Worm (Caenorhabditis elegans) whole organism, L1 larva: ENCODE data around the gene F13E6.1.

ENCODE experiments used
- Y116A8C.19 ChIP-seq: sonication (generic microtip); optimal IDR thresholded peaks from 2 replicates; lab custom pipeline; 2016; ENCODE audit warnings: missing compliant biosample characterization, missing genetic modification characterization, borderline replicate concordance
- aly-2 ChIP-seq: fragments of 150-350 bp; optimal IDR thresholded peaks from 2 replicates; lab custom pipeline; 2014; ENCODE audit warnings: missing biosample characterization, missing genetic modification characterization
- ama-1 ChIP-seq: fragments of 150-350 bp; optimal IDR thresholded peaks from 2 replicates; lab custom pipeline; 2014
- blmp-1 ChIP-seq: fragments of 150-350 bp; optimal IDR thresholded peaks from 2 replicates; lab custom pipeline; 2014; ENCODE audit warnings: missing biosample characterization, missing genetic modification characterization
- ceh-90 ChIP-seq: sonication (generic microtip); optimal IDR thresholded peaks from 2 replicates; lab custom pipeline; 2016; ENCODE audit warnings: missing genetic modification characterization, missing compliant biosample characterization
- dsc-1 ChIP-seq: sonication (generic microtip); optimal IDR thresholded peaks from 2 replicates; lab custom pipeline; 2016; ENCODE audit warnings: mild to moderate bottlenecking, missing genetic modification characterization, missing compliant biosample characterization
- efl-3 ChIP-seq: fragments of 200-800 bp; sonication (Bioruptor generic); optimal IDR thresholded peaks from 2 replicates; lab custom pipeline; 2018; ENCODE audit warnings: mild to moderate bottlenecking, missing genetic modification characterization, missing compliant biosample characterization
- elt-2 ChIP-seq: sonication (generic microtip); optimal IDR thresholded peaks from 2 replicates; lab custom pipeline; 2016; ENCODE audit warnings: missing genetic modification characterization, mild to moderate bottlenecking, inconsistent platforms, missing compliant biosample characterization, missing genetic modification reagents
- elt-3 ChIP-seq, 6 experiments: fragments of 150-350 bp in 1 of 6; sonication (generic microtip); optimal IDR thresholded peaks; 2 replicates each; lab custom pipeline; 2017 to 2018; ENCODE audit warnings: missing biosample characterization in 6 of 6, missing genetic modification characterization in 6 of 6, inconsistent platforms in 1 of 6
- fos-1 ChIP-seq: fragments of 150-350 bp; optimal IDR thresholded peaks from 2 replicates; lab custom pipeline; 2014; ENCODE audit warnings: missing biosample characterization, missing genetic modification characterization
- grh-1 ChIP-seq: fragments of 200-800 bp; sonication (Bioruptor generic); IDR thresholded peaks from 2 replicates; pipeline ENCODE4 v1.3.6; 2022; ENCODE audit warnings: missing genetic modification reagents, missing genetic modification characterization, missing compliant biosample characterization
- irx-1 ChIP-seq: sonication (generic microtip); optimal IDR thresholded peaks from 2 replicates; lab custom pipeline; 2016; ENCODE audit warnings: missing genetic modification characterization, missing compliant biosample characterization
- jun-1 ChIP-seq: fragments of 150-350 bp; optimal IDR thresholded peaks from 2 replicates; lab custom pipeline; 2014; ENCODE audit warnings: missing biosample characterization, missing genetic modification reagents, missing genetic modification characterization
- lin-14 ChIP-seq: fragments of 200-800 bp; sonication (Bioruptor generic); optimal IDR thresholded peaks from 2 replicates; lab custom pipeline; 2018; ENCODE audit warnings: mild to moderate bottlenecking, missing genetic modification characterization, moderate library complexity, missing compliant biosample characterization
- lin-35 ChIP-seq, 2 experiments: fragments of 150-350 bp; optimal IDR thresholded peaks; 2 replicates each; lab custom pipeline; 2014; ENCODE audit warnings: missing biosample characterization in 2 of 2, missing genetic modification characterization in 2 of 2, missing genetic modification reagents in 2 of 2
- lsy-2 ChIP-seq, 2 experiments: fragments of 150-350 bp; optimal IDR thresholded peaks; 2 replicates each; lab custom pipeline; 2014; ENCODE audit warnings: missing biosample characterization in 2 of 2, missing genetic modification characterization in 2 of 2
- mdl-1 ChIP-seq, 2 experiments: fragments of 150-350 bp; optimal IDR thresholded peaks; 2 replicates each; lab custom pipeline; 2014 to 2017; ENCODE audit warnings: missing biosample characterization in 2 of 2, missing genetic modification characterization in 2 of 2, inconsistent platforms in 1 of 2
- mef-2 ChIP-seq: fragments of 150-350 bp; optimal IDR thresholded peaks from 2 replicates; lab custom pipeline; 2014; ENCODE audit warnings: missing biosample characterization, missing genetic modification characterization
- nhr-20 ChIP-seq: sonication (generic microtip); optimal IDR thresholded peaks from 2 replicates; lab custom pipeline; 2016; ENCODE audit warnings: mild to moderate bottlenecking, missing genetic modification characterization, missing compliant biosample characterization
- nhr-28 ChIP-seq: fragments of 150-350 bp; optimal IDR thresholded peaks from 2 replicates; lab custom pipeline; 2014; ENCODE audit warnings: missing biosample characterization, missing genetic modification characterization
- nhr-71 ChIP-seq: sonication (generic microtip); optimal IDR thresholded peaks from 2 replicates; lab custom pipeline; 2016; ENCODE audit warnings: mild to moderate bottlenecking, missing genetic modification characterization, moderate library complexity, missing compliant biosample characterization
- nhr-77 ChIP-seq: fragments of 150-350 bp; optimal IDR thresholded peaks from 2 replicates; lab custom pipeline; 2014; ENCODE audit warnings: missing biosample characterization, missing genetic modification characterization
- rnt-1 ChIP-seq: sonication (generic microtip); optimal IDR thresholded peaks from 2 replicates; lab custom pipeline; 2016; ENCODE audit warnings: mild to moderate bottlenecking, missing genetic modification characterization, moderate library complexity, missing compliant biosample characterization
- snu-23 ChIP-seq: sonication (generic microtip); optimal IDR thresholded peaks from 2 replicates; lab custom pipeline; 2016; ENCODE audit warnings: missing genetic modification characterization, missing compliant biosample characterization
- sup-37 ChIP-seq: fragments of 200-800 bp; sonication (Bioruptor generic); optimal IDR thresholded peaks from 2 replicates; lab custom pipeline; 2018; ENCODE audit warnings: mild to moderate bottlenecking, missing genetic modification characterization, missing compliant biosample characterization
- unc-130 ChIP-seq: fragments of 150-350 bp; optimal IDR thresholded peaks from 2 replicates; lab custom pipeline; 2017; ENCODE audit warnings: missing biosample characterization, missing genetic modification characterization, inconsistent platforms
- unc-86 ChIP-seq: sonication (generic microtip); optimal IDR thresholded peaks from 2 replicates; lab custom pipeline; 2016; ENCODE audit warnings: missing genetic modification characterization, missing compliant biosample characterization

F13E6.1 gene

ce11 chrX:10629117-10629516 lies 47.8 kb downstream of the F13E6.1 start:
- TF ChIP-seq sup-37 (GFP tag; lab: Kevin White, UChicago) (no peak), snu-23 (peak; percentile 14), rnt-1 (tag; lab: Kevin White, UChicago) (peak; percentile 72), grh-1 (no peak), lsy-2 (tag; optimal IDR thresholded peaks at IDR 0.05; lab: Kevin White, UChicago) (peak; percentile 3 to 28), nhr-28 (tag; lab: Kevin White, UChicago) (no peak), dsc-1 (tag; lab: Kevin White, UChicago) (peak; percentile 42), unc-130 (tag; lab: Kevin White, UChicago) (peak; percentile 16), lin-14 (GFP tag; lab: Kevin White, UChicago) (peak; percentile 61), mdl-1 (tag; optimal IDR thresholded peaks at IDR 0.05; lab: Kevin White, UChicago) (peak in 1 of 2 experiments; percentile 5), mef-2 (no peak), unc-86 (tag; lab: Kevin White, UChicago) (no peak), nhr-71 (tag; lab: Kevin White, UChicago) (peak; percentile 58), nhr-20 (tag; lab: Kevin White, UChicago) (peak; percentile 41)

- TF ChIP-seq Y116A8C.19 (tag; lab: Kevin White, UChicago) = no peak
- TF ChIP-seq mdl-1 (tag; optimal IDR thresholded peaks at IDR 0.05; lab: Kevin White, UChicago) = peak in 1 of 2 experiments; percentile 33
- no peak for TF ChIP-seq aly-2
- TF ChIP-seq jun-1 (tag; lab: Kevin White, UChicago) = no peak
- peak; percentile 45 for TF ChIP-seq blmp-1 (tag; lab: Kevin White, UChicago)
- peak in 1 of 2 experiments; percentile 37 for TF ChIP-seq lin-35 (GFP tag; optimal IDR thresholded peaks at IDR 0.05; lab: Kevin White, UChicago)
- TF ChIP-seq ama-1 (lab: Kevin White, UChicago) = no peak
- no peak for TF ChIP-seq efl-3 (GFP tag; lab: Kevin White, UChicago)
- peak in 1 of 6 experiments; percentile 0 for TF ChIP-seq elt-3 (tag; optimal IDR thresholded peaks at IDR 0.05; lab: Kevin White, UChicago)
- no peak for TF ChIP-seq fos-1 (tag; lab: Kevin White, UChicago)
- TF ChIP-seq elt-2 (tag; lab: Kevin White, UChicago) = peak; percentile 17
- TF ChIP-seq nhr-71 (tag; lab: Kevin White, UChicago) = no peak
- no peak for TF ChIP-seq irx-1 (tag; lab: Kevin White, UChicago)
- no peak for TF ChIP-seq nhr-77
- no peak for TF ChIP-seq ceh-90 (tag; lab: Kevin White, UChicago)
- TF ChIP-seq lin-14 (GFP tag; lab: Kevin White, UChicago) = peak; percentile 41
Observed at ce11 chrX:10628454-10628853, 48.5 kb downstream of the F13E6.1 start, which contains the start of gene M79.2. M79.2 (minus strand) TSS chrX:10628807.
